Worm (Caenorhabditis elegans) whole organism, young adult: ENCODE data around the gene clc-6.

ENCODE experiments used
- B0261.1 ChIP-seq: sonication (generic microtip); optimal IDR thresholded peaks from 2 replicates; lab custom pipeline; 2016; ENCODE audit warnings: mild to moderate bottlenecking, missing genetic modification characterization, moderate library complexity, missing compliant biosample characterization
- D2030.7 ChIP-seq: fragments of 200-800 bp; sonication (Bioruptor generic); IDR thresholded peaks from 2 replicates; pipeline ENCODE4 v1.3.6; 2022; ENCODE audit warnings: missing genetic modification reagents, missing genetic modification characterization, missing compliant biosample characterization
- F33H1.4 ChIP-seq: fragments of 200-800 bp; sonication (Bioruptor generic); IDR thresholded peaks from 2 replicates; pipeline ENCODE4 v1.3.6; 2022; ENCODE audit warnings: missing genetic modification reagents, missing genetic modification characterization, missing compliant biosample characterization
- F49E8.2 ChIP-seq: sonication (generic microtip); optimal IDR thresholded peaks from 3 replicates; lab custom pipeline; 2017; ENCODE audit warnings: missing genetic modification characterization, mild to moderate bottlenecking, missing compliant biosample characterization, antibody characterized with exemption, moderate library complexity; ENCODE audit not compliant: insufficient read depth
- F57A8.1 ChIP-seq: fragments of 200-800 bp; sonication (Bioruptor generic); optimal IDR thresholded peaks from 2 replicates; lab custom pipeline; 2018; ENCODE audit warnings: mild to moderate bottlenecking, missing genetic modification characterization, moderate library complexity, missing compliant biosample characterization
- K11D2.4 ChIP-seq: fragments of 200-800 bp; sonication (Bioruptor generic); IDR thresholded peaks from 2 replicates; pipeline ENCODE4 v1.3.6; 2022; ENCODE audit warnings: missing genetic modification reagents, missing genetic modification characterization, missing compliant biosample characterization
- T07F8.4 ChIP-seq: sonication (generic microtip); optimal IDR thresholded peaks from 2 replicates; lab custom pipeline; 2016; ENCODE audit warnings: mild to moderate bottlenecking, missing genetic modification characterization, moderate library complexity, missing compliant biosample characterization
- Y53G8AR.9 ChIP-seq: fragments of 200-800 bp; sonication (Bioruptor generic); conservative IDR thresholded peaks from 2 replicates; pipeline ENCODE4 v1.3.6; 2022; ENCODE audit warnings: missing genetic modification reagents, missing genetic modification characterization, missing compliant biosample characterization
- Y56A3A.18 ChIP-seq: fragments of 200-800 bp; sonication (Bioruptor generic); IDR thresholded peaks from 2 replicates; pipeline ENCODE4 v1.3.6; 2022; ENCODE audit warnings: missing genetic modification reagents, missing genetic modification characterization, missing compliant biosample characterization
- aptf-2 ChIP-seq: fragments of 200-800 bp; sonication (Bioruptor generic); conservative IDR thresholded peaks from 2 replicates; pipeline ENCODE4 v1.3.6; 2022; ENCODE audit warnings: missing genetic modification reagents, missing genetic modification characterization, missing compliant biosample characterization
- attf-6 ChIP-seq: fragments of 200-800 bp; sonication (Bioruptor generic); IDR thresholded peaks from 2 replicates; pipeline ENCODE4 v1.3.6; 2022; ENCODE audit warnings: missing genetic modification reagents, missing genetic modification characterization, missing compliant biosample characterization
- ceh-100 ChIP-seq: fragments of 200-800 bp; sonication (Bioruptor generic); IDR thresholded peaks from 2 replicates; pipeline ENCODE4 v1.3.6; 2022; ENCODE audit warnings: missing genetic modification reagents, missing genetic modification characterization, missing compliant biosample characterization
- ceh-27 ChIP-seq: fragments of 200-800 bp; sonication (Bioruptor generic); optimal IDR thresholded peaks from 2 replicates; lab custom pipeline; 2018; ENCODE audit warnings: mild to moderate bottlenecking, missing genetic modification characterization, moderate library complexity, missing compliant biosample characterization
- ceh-91 ChIP-seq: fragments of 200-800 bp; sonication (Bioruptor generic); IDR thresholded peaks from 2 replicates; pipeline ENCODE4 v1.3.6; 2022; ENCODE audit warnings: missing genetic modification reagents, missing genetic modification characterization, missing compliant biosample characterization
- egl-18 ChIP-seq: fragments of 200-800 bp; sonication (Bioruptor generic); IDR thresholded peaks from 2 replicates; pipeline ENCODE4 v1.3.6; 2022; ENCODE audit warnings: missing genetic modification reagents, missing genetic modification characterization, missing compliant biosample characterization
- egrh-3 ChIP-seq: fragments of 200-800 bp; sonication (Bioruptor generic); IDR thresholded peaks from 2 replicates; pipeline ENCODE4 v1.3.6; 2022; ENCODE audit warnings: missing genetic modification reagents, missing genetic modification characterization, missing compliant biosample characterization
- ekl-4 ChIP-seq: fragments of 200-800 bp; sonication (Bioruptor generic); IDR thresholded peaks from 2 replicates; pipeline ENCODE4 v1.3.6; 2022; ENCODE audit warnings: missing genetic modification reagents, missing genetic modification characterization, missing compliant biosample characterization
- ets-4 ChIP-seq: fragments of 200-800 bp; sonication (Bioruptor generic); optimal IDR thresholded peaks from 2 replicates; lab custom pipeline; 2018; ENCODE audit warnings: mild to moderate bottlenecking, missing genetic modification characterization, missing compliant biosample characterization
- him-1 ChIP-seq: sonication (generic microtip); optimal IDR thresholded peaks from 2 replicates; lab custom pipeline; 2016; ENCODE audit warnings: missing genotype, missing genetic modification reagents, missing genetic modification characterization, missing compliant biosample characterization
- hlh-26 ChIP-seq: fragments of 200-800 bp; sonication (Bioruptor generic); conservative IDR thresholded peaks from 2 replicates; pipeline ENCODE4 v1.3.6; 2022; ENCODE audit warnings: missing genetic modification reagents, missing genetic modification characterization, missing compliant biosample characterization
- hmg-1.2 ChIP-seq: fragments of 200-800 bp; sonication (Bioruptor generic); IDR thresholded peaks from 2 replicates; pipeline ENCODE4 v1.3.6; 2022; ENCODE audit warnings: missing genetic modification reagents, missing genetic modification characterization, missing compliant biosample characterization
- hmg-20 ChIP-seq: fragments of 200-800 bp; sonication (Bioruptor generic); IDR thresholded peaks from 2 replicates; pipeline ENCODE4 v1.3.6; 2022; ENCODE audit warnings: missing genetic modification reagents, missing genetic modification characterization, missing compliant biosample characterization
- hrde-1 ChIP-seq: sonication (generic microtip); optimal IDR thresholded peaks from 2 replicates; lab custom pipeline; 2016; ENCODE audit warnings: missing genetic modification characterization, mild to moderate bottlenecking, missing compliant biosample characterization, moderate library complexity, missing genotype, missing genetic modification reagents, borderline replicate concordance
- let-526 ChIP-seq: fragments of 200-800 bp; sonication (Bioruptor generic); IDR thresholded peaks from 2 replicates; pipeline ENCODE4 v1.3.6; 2022; ENCODE audit warnings: missing genetic modification reagents, missing genetic modification characterization, missing compliant biosample characterization
- lin-40 ChIP-seq: sonication (generic microtip); optimal IDR thresholded peaks from 2 replicates; lab custom pipeline; 2016; ENCODE audit warnings: missing genetic modification characterization, mild to moderate bottlenecking, missing compliant biosample characterization, missing genotype, missing genetic modification reagents
- lir-1 ChIP-seq: fragments of 200-800 bp; sonication (Bioruptor generic); conservative IDR thresholded peaks from 2 replicates; pipeline ENCODE4 v1.3.6; 2022; ENCODE audit warnings: missing genetic modification reagents, missing genetic modification characterization, missing compliant biosample characterization
- lsl-1 ChIP-seq: fragments of 200-800 bp; sonication (Bioruptor generic); optimal IDR thresholded peaks from 2 replicates; lab custom pipeline; 2018; ENCODE audit warnings: mild to moderate bottlenecking, missing genetic modification characterization, moderate library complexity, missing compliant biosample characterization
- madf-3 ChIP-seq: fragments of 200-800 bp; sonication (Bioruptor generic); IDR thresholded peaks from 2 replicates; pipeline ENCODE4 v1.3.6; 2022; ENCODE audit warnings: missing genetic modification reagents, missing genetic modification characterization, missing compliant biosample characterization
- madf-8 ChIP-seq: fragments of 200-800 bp; sonication (Bioruptor generic); conservative IDR thresholded peaks from 2 replicates; pipeline ENCODE4 v1.3.6; 2022; ENCODE audit warnings: missing genetic modification reagents, missing genetic modification characterization, missing compliant biosample characterization
- mcd-1 ChIP-seq: fragments of 200-800 bp; sonication (Bioruptor generic); IDR thresholded peaks from 2 replicates; pipeline ENCODE4 v1.3.6; 2022; ENCODE audit warnings: missing genetic modification reagents, missing genetic modification characterization, missing compliant biosample characterization
- nhr-120 ChIP-seq: fragments of 200-800 bp; sonication (Bioruptor generic); IDR thresholded peaks from 2 replicates; pipeline ENCODE4 v1.3.6; 2022; ENCODE audit warnings: missing genetic modification characterization, missing compliant biosample characterization
- nhr-90 ChIP-seq: sonication (generic microtip); optimal IDR thresholded peaks from 2 replicates; lab custom pipeline; 2016; ENCODE audit warnings: missing genotype, mild to moderate bottlenecking, missing genetic modification characterization, missing compliant biosample characterization
- pbrm-1 ChIP-seq: fragments of 200-800 bp; sonication (Bioruptor generic); IDR thresholded peaks from 2 replicates; pipeline ENCODE4 v1.3.6; 2022; ENCODE audit warnings: missing genetic modification reagents, missing genetic modification characterization, missing compliant biosample characterization
- rec-8 ChIP-seq, 2 experiments: sonication (generic microtip); optimal IDR thresholded peaks; 2 replicates each; lab custom pipeline; 2016; ENCODE audit warnings: mild to moderate bottlenecking in 2 of 2, missing genetic modification characterization in 2 of 2, missing genetic modification reagents in 2 of 2, missing genotype in 2 of 2, missing biosample characterization in 1 of 2, missing compliant biosample characterization in 1 of 2, moderate library complexity in 1 of 2
- snpc-1.1 ChIP-seq: sonication (generic microtip); optimal IDR thresholded peaks from 2 replicates; lab custom pipeline; 2017; ENCODE audit warnings: missing genetic modification characterization, mild to moderate bottlenecking, missing compliant biosample characterization, antibody characterized with exemption, moderate library complexity, missing genotype, missing genetic modification reagents; ENCODE audit not compliant: insufficient read depth
- snpc-3.4 ChIP-seq: sonication (generic microtip); optimal IDR thresholded peaks from 2 replicates; lab custom pipeline; 2017; ENCODE audit warnings: missing genetic modification characterization, mild to moderate bottlenecking, missing compliant biosample characterization, antibody characterized with exemption, moderate library complexity, missing genotype, missing genetic modification reagents
- snpc-4 ChIP-seq, 5 experiments: fragments of 150-350 bp in 1 of 5; sonication (generic microtip) in 4 of 5; optimal IDR thresholded peaks; 2 replicates each; lab custom pipeline; 2014 to 2018; ENCODE audit warnings: missing genetic modification characterization in 5 of 5, missing biosample characterization in 3 of 5, antibody characterized with exemption in 2 of 5, mild to moderate bottlenecking in 2 of 5, missing compliant biosample characterization in 2 of 5, missing genotype in 2 of 5, moderate library complexity in 2 of 5, missing genetic modification reagents in 1 of 5
- sptf-2 ChIP-seq: fragments of 200-800 bp; sonication (Bioruptor generic); optimal IDR thresholded peaks from 2 replicates; lab custom pipeline; 2018; ENCODE audit warnings: mild to moderate bottlenecking, missing genetic modification characterization, missing compliant biosample characterization
- tbp1 ChIP-seq: fragments of 200-800 bp; sonication (Bioruptor generic); optimal IDR thresholded peaks from 2 replicates; lab custom pipeline; 2018; ENCODE audit warnings: mild to moderate bottlenecking, missing genetic modification characterization, missing compliant biosample characterization
- tlf-1 ChIP-seq: fragments of 200-800 bp; sonication (Bioruptor generic); optimal IDR thresholded peaks from 2 replicates; lab custom pipeline; 2018; ENCODE audit warnings: mild to moderate bottlenecking, missing genetic modification characterization, missing compliant biosample characterization
- unc-130 ChIP-seq: sonication (generic microtip); optimal IDR thresholded peaks from 2 replicates; lab custom pipeline; 2016; ENCODE audit warnings: missing genetic modification reagents, missing genetic modification characterization, missing compliant biosample characterization
- zfh-2 ChIP-seq: fragments of 200-800 bp; sonication (Bioruptor generic); conservative IDR thresholded peaks from 2 replicates; pipeline ENCODE4 v1.3.6; 2022; ENCODE audit warnings: missing genetic modification reagents, missing genetic modification characterization, missing compliant biosample characterization
- ztf-18 ChIP-seq: sonication (generic microtip); optimal IDR thresholded peaks from 2 replicates; lab custom pipeline; 2016; ENCODE audit warnings: missing genotype, mild to moderate bottlenecking, missing genetic modification characterization, missing compliant biosample characterization
- ztf-3 ChIP-seq: fragments of 200-800 bp; sonication (Bioruptor generic); optimal IDR thresholded peaks from 2 replicates; lab custom pipeline; 2018; ENCODE audit warnings: mild to moderate bottlenecking, missing genetic modification characterization, missing compliant biosample characterization

clc-6 gene

DNA sequence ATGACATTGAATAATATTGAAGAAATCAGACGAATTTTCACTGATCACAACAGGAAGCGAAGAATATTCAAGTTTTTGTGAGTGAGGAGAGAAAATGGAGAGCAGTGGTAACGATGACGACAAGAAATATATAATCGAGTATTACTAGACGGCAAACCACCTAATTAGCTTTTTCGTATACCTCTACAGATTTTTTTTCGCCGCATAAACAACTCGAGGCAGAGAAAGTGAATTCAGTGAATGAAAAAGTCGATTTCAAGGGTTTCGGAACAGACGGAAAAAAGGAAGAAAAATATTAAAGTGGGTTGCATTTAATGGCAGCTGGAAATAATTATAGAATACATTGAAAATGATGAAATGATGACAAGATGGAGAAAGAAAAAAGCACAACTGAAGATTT, 18.4 kb downstream of the clc-6 start, which contains the start of gene gpa-1:
Gene gpa-1, minus strand, starts transcription at position 101 of the 400 bp plus-strand sequence.
- no peak for TF ChIP-seq sptf-2
- no peak for TF ChIP-seq zfh-2 (GFP tag; lab: Robert Waterston, UW)
- no peak for TF ChIP-seq nhr-120 (GFP tag; lab: Robert Waterston, UW)
- no peak for TF ChIP-seq F57A8.1 (GFP tag; lab: Kevin White, UChicago)
- no peak for TF ChIP-seq nhr-90
- TF ChIP-seq Y56A3A.18 (GFP tag; lab: Robert Waterston, UW) = no peak
- no peak for TF ChIP-seq let-526
- no peak for TF ChIP-seq K11D2.4
- TF ChIP-seq egl-18 (GFP tag; lab: Robert Waterston, UW) = no peak
- no peak for TF ChIP-seq ets-4 (GFP tag; lab: Kevin White, UChicago)
- TF ChIP-seq hlh-26 (GFP tag; lab: Robert Waterston, UW) = no peak

DNA sequence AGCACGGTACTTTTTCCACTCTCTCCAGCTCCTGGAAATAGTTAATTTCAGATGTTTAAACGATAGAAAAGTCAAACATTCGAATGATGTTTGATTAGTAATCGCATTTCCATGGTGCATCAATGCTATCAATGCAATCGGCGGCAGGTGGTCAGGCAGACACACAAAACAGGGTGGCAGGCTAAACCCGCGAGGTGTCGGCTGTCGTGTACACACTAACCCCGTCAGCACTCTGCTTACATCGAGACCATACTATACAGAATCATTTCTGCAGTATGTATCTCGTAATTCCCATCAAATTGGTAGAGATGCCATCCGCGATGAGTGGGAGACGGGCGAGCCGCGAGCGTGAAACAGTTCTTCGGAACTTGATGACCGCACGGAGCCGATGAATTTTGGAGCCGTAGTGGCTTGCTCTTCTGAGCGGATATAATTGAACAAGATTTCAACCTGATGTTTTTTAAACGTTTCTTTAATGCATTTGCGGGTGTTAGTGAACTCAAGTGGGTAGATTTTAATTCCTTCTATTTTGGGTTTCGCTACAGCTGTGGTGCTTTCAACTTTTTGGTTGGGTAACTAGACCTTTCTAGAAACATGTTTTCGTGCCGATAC, 19.2 kb downstream of the clc-6 start:
- TF ChIP-seq tbp1 (GFP tag; lab: Kevin White, UChicago) (peak; percentile 79), lsl-1 (GFP tag; lab: Kevin White, UChicago) (peak; percentile 67), lir-1 (GFP tag; lab: Robert Waterston, UW) (peak; percentile 46; the same call in 1 of the 2 replicates), Y56A3A.18 (GFP tag; lab: Robert Waterston, UW) (peak; percentile 89), F33H1.4 (GFP tag; lab: Robert Waterston, UW) (peak; percentile 30; the same call in 1 of the 2 replicates), aptf-2 (GFP tag; lab: Robert Waterston, UW) (peak; percentile 43; the same call in 1 of the 2 replicates), ceh-91 (GFP tag; lab: Robert Waterston, UW) (peak; percentile 25; the same call in 1 of the 2 replicates), ztf-3 (GFP tag; lab: Kevin White, UChicago) (peak; percentile 7), ztf-18 (tag; lab: Kevin White, UChicago) (peak; percentile 26), snpc-1.1 (peak; percentile 95), tlf-1 (GFP tag; lab: Kevin White, UChicago) (peak; percentile 38), him-1 (tag; lab: Kevin White, UChicago) (peak; percentile 85), rec-8 (tag; optimal IDR thresholded peaks at IDR 0.05; lab: Kevin White, UChicago) (peak in 1 of 2 experiments; percentile 31), hmg-1.2 (GFP tag; lab: Robert Waterston, UW) (peak; percentile 92), unc-130 (peak; percentile 57), madf-8 (GFP tag; lab: Robert Waterston, UW) (peak; percentile 35; the same call in 1 of the 2 replicates), T07F8.4 (peak; percentile 15), pbrm-1 (peak; percentile 98), ceh-100 (GFP tag; lab: Robert Waterston, UW) (peak; percentile 65), madf-3 (GFP tag; lab: Robert Waterston, UW) (0 out of 2 replicates have a peak, but pooled peaks have one; percentile 40), F49E8.2 (peak; percentile 89), B0261.1 (tag; lab: Kevin White, UChicago) (peak; percentile 38), ekl-4 (GFP tag; lab: Robert Waterston, UW) (peak; percentile 69; the same call in 1 of the 2 replicates), D2030.7 (GFP tag; lab: Robert Waterston, UW) (peak; percentile 91), Y53G8AR.9 (GFP tag; lab: Robert Waterston, UW) (peak; percentile 76; the same call in 1 of the 2 replicates), ceh-27 (GFP tag; lab: Kevin White, UChicago) (peak; percentile 19), snpc-3.4 (tag; lab: Kevin White, UChicago) (peak; percentile 94), hrde-1 (peak; percentile 17), attf-6 (GFP tag; lab: Robert Waterston, UW) (peak; percentile 92), snpc-4 (GFP tag; optimal IDR thresholded peaks at IDR 0.05; lab: Kevin White, UChicago) (peak; percentile 96), snpc-4 (tag; optimal IDR thresholded peaks at IDR 0.05; lab: Kevin White, UChicago) (peak; percentile 97 to 99 (median 98)), egrh-3 (GFP tag; lab: Robert Waterston, UW) (0 out of 2 replicates have a peak, but pooled peaks have one; percentile 6), hmg-20 (GFP tag; lab: Robert Waterston, UW) (peak; percentile 59), mcd-1 (GFP tag; lab: Robert Waterston, UW) (peak; percentile 80), lin-40 (peak; percentile 8)
